Worm (Caenorhabditis elegans): ENCODE measurements around the gene che-2.

DNA sequence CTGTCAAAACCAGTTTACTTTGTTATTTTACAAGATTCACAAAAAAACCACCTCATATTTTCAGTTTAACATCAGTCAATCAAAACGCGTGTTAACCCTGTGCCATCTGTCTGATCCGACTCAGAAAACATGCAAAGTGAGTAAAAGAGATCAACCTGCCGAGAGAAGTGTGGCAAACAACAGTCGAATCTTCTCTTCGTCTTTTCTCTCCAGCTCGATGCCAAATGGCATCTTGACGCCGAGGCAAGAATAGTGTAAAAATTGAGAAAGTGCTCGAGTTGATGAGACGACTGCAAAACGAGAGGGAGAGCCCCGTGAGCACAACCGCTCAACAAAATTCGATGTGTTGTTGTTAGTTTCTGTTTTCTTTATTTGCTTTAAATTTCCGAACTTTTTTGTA, 11.7 kb downstream of the che-2 start, which contains the start of gene B0310.1:
- no peak for TF ChIP-seq W03F9.2 (tag; optimal IDR thresholded peaks at IDR 0.05)
- no peak for TF ChIP-seq him-1 (tag; optimal IDR thresholded peaks at IDR 0.05)
